Fruit fly (Drosophila melanogaster): ENCODE data around the gene CG12099.

CG12099 gene

DNA sequence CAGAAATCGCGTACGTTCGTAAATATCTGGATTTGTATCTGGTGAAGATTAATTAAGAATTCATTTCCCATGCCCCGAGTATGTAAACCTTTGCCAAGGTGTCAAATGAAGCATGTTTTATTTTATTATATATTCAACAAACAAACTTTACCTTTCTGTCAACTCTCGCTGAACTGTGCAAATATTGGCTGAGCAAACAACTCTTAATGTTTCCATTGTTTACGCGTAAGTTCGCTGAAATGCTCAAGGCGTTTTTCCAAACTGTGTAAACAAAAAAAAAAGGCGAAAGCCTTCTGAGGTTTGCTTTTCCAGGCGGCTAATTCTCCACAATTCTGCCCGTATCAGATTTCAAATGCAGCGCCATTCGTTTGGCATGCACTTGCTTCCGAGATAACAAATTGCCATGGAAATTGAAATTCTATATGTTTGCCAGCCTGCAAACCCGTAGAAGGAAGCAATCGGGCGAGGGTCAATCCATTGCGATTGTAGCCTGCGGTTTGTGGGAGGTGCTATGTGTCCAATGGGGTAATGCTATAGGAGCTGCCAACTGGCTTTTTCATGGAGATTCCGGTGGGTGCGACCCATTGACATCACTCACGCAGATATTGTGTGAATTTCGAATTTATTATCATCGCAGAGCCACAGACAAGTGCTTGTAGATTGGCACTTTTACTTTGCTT is 33.5 kb upstream of the CG12099 start (continued):
- TF ChIP-seq kni (GFP tag; optimal IDR thresholded peaks at IDR 0.05) (no peak), wek (GFP tag; optimal IDR thresholded peaks at IDR 0.05) (peak; percentile 65), zf30C (GFP tag; optimal IDR thresholded peaks at IDR 0.05) (no peak), CG10959 (GFP tag; IDR thresholded peaks at IDR 0.05) (no peak), tio (GFP tag; optimal IDR thresholded peaks at IDR 0.05) (no peak), CG1603 (tag; optimal IDR thresholded peaks at IDR 0.05) (no peak), CG2199 (GFP tag; IDR thresholded peaks at IDR 0.05) (no peak), CG12769 (tag; optimal IDR thresholded peaks at IDR 0.05) (no peak), Oaz (GFP tag; IDR thresholded peaks at IDR 0.05) (no peak), CG9817 (tag; optimal IDR thresholded peaks at IDR 0.05) (peak; percentile 78), CG7786 (GFP tag; optimal IDR thresholded peaks at IDR 0.05) (peak; percentile 38), Ssrp (tag; optimal IDR thresholded peaks at IDR 0.05) (no peak), Ravus (GFP tag; IDR thresholded peaks at IDR 0.05) (peak; percentile 24; the same call in 1 of the 2 replicates), Six4 (GFP tag; optimal IDR thresholded peaks at IDR 0.05) (peak; percentile 26), CG14860 (GFP tag; IDR thresholded peaks at IDR 0.05; ENCODE audit: partially characterized antibody) (no peak), tgo (GFP tag; IDR thresholded peaks at IDR 0.05) (peak; percentile 25; the same call in 1 of the 3 replicates), CG14014 (GFP tag; IDR thresholded peaks at IDR 0.05) (peak; percentile 70; the same call in 1 of the 2 replicates), Bdp1 (GFP tag; optimal IDR thresholded peaks at IDR 0.05) (peak; percentile 37), Camta (GFP tag; optimal IDR thresholded peaks at IDR 0.05) (peak; percentile 71), aop (GFP tag; IDR thresholded peaks at IDR 0.05) (no peak), pan (optimal IDR thresholded peaks at IDR 0.05) (no peak), pan (GFP tag; optimal IDR thresholded peaks at IDR 0.05 in 1 of 2, IDR thresholded peaks at IDR 0.05 in 1 of 2) (peak in 1 of 2 experiments; percentile 55), hbn (GFP tag; IDR thresholded peaks at IDR 0.05; ENCODE audit: partially characterized antibody) (no peak), CG6791 (GFP tag; IDR thresholded peaks at IDR 0.05; ENCODE audit: partially characterized antibody) (no peak), bab2 (GFP tag; optimal IDR thresholded peaks at IDR 0.05) (peak; percentile 63), grn (GFP tag; optimal IDR thresholded peaks at IDR 0.05) (peak; percentile 57), CG12104 (GFP tag; optimal IDR thresholded peaks at IDR 0.05) (peak; percentile 95), CG15073 (GFP tag; optimal IDR thresholded peaks at IDR 0.05) (no peak), CG31441 (GFP tag; IDR thresholded peaks at IDR 0.05) (peak; percentile 38; the same call in 1 of the 2 replicates), CG6175 (GFP tag; IDR thresholded peaks at IDR 0.05) (peak; percentile 26; the same call in 1 of the 3 replicates), CG13287 (GFP tag; IDR thresholded peaks at IDR 0.05; ENCODE audit: partially characterized antibody) (no peak)

DNA sequence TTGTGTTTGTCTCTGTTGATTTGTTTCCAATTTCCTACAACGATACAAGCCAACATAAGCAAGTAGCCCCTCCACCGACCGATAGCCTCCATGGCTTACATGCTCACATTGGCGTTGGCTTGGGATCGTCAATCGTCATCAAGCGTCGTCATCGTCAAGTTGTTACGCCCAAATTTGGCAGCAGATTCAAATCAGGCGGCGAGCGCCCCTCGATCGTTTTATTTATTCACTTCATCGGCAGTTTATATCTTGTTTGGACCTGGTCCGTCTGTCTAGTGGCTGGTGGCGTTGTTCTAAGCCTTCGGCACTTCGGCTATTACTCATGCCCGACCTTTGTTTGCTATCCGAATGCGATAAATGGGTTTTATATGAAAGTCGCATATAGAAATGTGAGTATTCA is 31.9 kb upstream of the CG12099 start:
- TF ChIP-seq crol (GFP tag; IDR thresholded peaks at IDR 0.05) (0 out of 2 replicates have a peak, but pooled peaks have one; percentile 8), CG7928 (GFP tag; optimal IDR thresholded peaks at IDR 0.05) (no peak), Deaf1 (tag; optimal IDR thresholded peaks at IDR 0.05) (peak; percentile 17), CG12769 (tag; optimal IDR thresholded peaks at IDR 0.05) (peak; percentile 49), CG13894 (tag; optimal IDR thresholded peaks at IDR 0.05) (peak; percentile 85), CG8290 (GFP tag; optimal IDR thresholded peaks at IDR 0.05) (no peak), CG8290 (tag; optimal IDR thresholded peaks at IDR 0.05) (peak in 1 of 2 experiments; percentile 8), grn (GFP tag; optimal IDR thresholded peaks at IDR 0.05) (peak; percentile 22), CG15269 (tag; optimal IDR thresholded peaks at IDR 0.05) (peak; percentile 57), chinmo (GFP tag; IDR thresholded peaks at IDR 0.05; ENCODE audit: partially characterized antibody) (peak; percentile 83; the same call in 3 of the 4 replicates), CG33557 (GFP tag; optimal IDR thresholded peaks at IDR 0.05) (no peak), Aef1 (GFP tag; IDR thresholded peaks at IDR 0.05) (no peak), sd (tag; optimal IDR thresholded peaks at IDR 0.05) (peak; percentile 52)
